Worm (Caenorhabditis elegans): ENCODE results near the gene ZK643.5.

- TF ChIP-seq ZK546.5 (tag; optimal IDR thresholded peaks at IDR 0.05) (no peak), fos-1 (tag; optimal IDR thresholded peaks at IDR 0.05) (no peak), nhr-129 (tag; optimal IDR thresholded peaks at IDR 0.05) (no peak), nhr-11 (tag; optimal IDR thresholded peaks at IDR 0.05) (no peak), ama-1 (optimal IDR thresholded peaks at IDR 0.05) (no peak)
Measured at ce11 chrIII:8919784-8920183, 36.2 kb downstream of the ZK643.5 start, which contains the start of gene ZK637.15.

Measured in whole organism, L2 larva.